Fruit fly (Drosophila melanogaster): ENCODE results near the gene Gga.

DNA sequence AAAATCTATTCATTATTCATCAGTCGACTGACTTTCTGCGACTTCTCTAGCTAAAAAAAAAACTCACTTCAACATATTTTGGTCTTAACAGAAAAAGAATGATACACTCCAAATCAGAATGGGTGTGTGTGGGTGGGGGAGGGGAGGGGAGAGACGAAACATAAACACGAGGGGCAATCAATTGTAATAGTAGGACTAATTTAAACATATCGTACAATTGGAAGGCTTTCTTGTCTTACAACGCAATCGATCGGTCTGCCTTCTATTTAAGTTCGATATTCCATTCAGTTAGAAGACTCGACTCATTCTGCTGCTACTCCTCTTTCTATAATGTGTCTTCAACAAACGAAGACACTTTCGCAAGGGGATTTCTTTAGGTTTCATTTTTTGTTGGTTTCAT lies 49.7 kb upstream of the Gga start:
- TF ChIP-seq pan (optimal IDR thresholded peaks at IDR 0.05) (no peak), Abd-B (GFP tag; optimal IDR thresholded peaks at IDR 0.05) (no peak), woc (GFP tag; optimal IDR thresholded peaks at IDR 0.05) (no peak), Dif (GFP tag; optimal IDR thresholded peaks at IDR 0.05; ENCODE audit: partially characterized antibody) (no peak), h (GFP tag; optimal IDR thresholded peaks at IDR 0.05) (no peak), OdsH (GFP tag; optimal IDR thresholded peaks at IDR 0.05) (no peak), psq (GFP tag; optimal IDR thresholded peaks at IDR 0.05) (no peak), foxo (GFP tag; optimal IDR thresholded peaks at IDR 0.05) (no peak), CG32264 (GFP tag; optimal IDR thresholded peaks at IDR 0.05) (no peak), Jra (GFP tag; optimal IDR thresholded peaks at IDR 0.05) (no peak), sage (GFP tag; optimal IDR thresholded peaks at IDR 0.05) (no peak)

Measured in whole organism, wandering third instar larva.